Fruit fly (Drosophila melanogaster) ovary, adult (tissue): ENCODE data around the gene GATAe.
A peak's percentile ranks its signal among the peaks of the same experiment; 100 is the strongest.

ENCODE experiments used
- CG17801 ChIP-seq: fragments of 200-800 bp; optimal IDR thresholded peaks from 2 replicates; lab custom pipeline; 2019; ENCODE audit warnings: missing biosample characterization, mild to moderate bottlenecking, missing genetic modification characterization, moderate library complexity; ENCODE audit not compliant: partially characterized antibody

The GATAe gene

DNA sequence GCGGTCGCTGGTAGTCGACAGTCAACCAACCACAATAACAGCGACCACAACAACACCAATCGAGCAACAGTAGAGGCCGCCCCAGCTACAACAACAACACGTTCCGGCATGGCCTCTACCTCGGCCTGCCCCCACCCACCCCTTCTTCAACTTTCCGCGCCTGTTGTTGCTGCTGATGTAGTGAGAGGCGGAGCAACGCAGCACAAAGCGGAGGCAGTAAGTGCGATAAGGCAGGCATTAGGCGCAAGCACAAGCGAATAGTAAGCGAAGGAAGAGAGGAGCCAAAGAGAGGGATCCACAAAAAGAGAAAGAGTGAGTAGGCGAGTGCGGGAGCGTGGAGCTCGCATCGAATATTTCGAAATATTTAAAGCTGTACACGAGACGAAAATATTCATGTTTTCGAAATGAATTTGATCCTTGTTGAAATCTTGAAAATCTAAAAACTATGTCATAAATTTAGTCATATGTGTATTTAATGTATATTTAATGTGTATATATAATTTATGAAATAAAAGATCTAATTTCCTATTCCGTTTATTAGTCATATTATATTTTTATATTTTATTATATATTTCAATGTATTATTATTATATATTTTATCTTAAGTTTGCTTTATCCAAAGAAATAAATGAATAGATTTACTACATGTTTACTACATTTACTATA lies 15.6 kb upstream of the GATAe start:
- TF ChIP-seq CG17801 (GFP tag; lab: Kevin White, UChicago) = peak; percentile 18

DNA sequence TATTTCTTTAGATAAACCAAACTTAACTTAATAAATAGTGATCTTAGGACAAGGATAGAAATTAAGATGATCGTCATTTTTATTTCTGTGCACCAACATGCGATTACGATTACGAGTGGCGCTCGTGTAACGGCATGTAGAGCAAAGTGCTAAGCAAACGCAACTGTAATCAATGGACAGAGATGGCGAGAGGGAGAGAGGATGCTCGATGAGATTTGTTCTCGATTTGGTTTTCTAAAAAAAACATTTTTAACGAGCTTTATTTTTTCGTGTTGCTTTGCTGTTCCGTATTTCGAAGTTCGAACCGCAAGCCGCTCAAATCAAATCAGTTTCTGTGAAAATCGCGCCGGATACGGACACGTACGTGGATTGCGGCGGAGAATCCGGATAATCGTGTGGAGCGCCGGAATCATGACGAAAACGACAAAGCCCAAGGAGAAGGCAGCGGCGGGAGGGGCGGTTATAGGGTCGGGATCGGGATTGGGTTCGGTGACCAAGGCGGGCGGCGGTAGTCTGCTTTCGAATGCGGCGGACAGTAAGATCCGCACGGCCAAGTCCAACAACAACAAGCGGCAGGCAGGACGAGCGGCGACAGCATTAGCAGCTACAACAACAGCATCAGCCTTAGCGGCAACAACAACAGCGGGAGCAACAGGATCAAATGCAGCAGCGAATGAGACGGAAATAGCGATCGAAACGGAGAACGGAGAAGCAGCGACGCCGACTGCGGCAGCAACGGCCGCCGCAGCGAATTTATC lies 14.9 kb upstream of the GATAe start:
- no peak for TF ChIP-seq CG17801 (GFP tag; lab: Kevin White, UChicago)

DNA sequence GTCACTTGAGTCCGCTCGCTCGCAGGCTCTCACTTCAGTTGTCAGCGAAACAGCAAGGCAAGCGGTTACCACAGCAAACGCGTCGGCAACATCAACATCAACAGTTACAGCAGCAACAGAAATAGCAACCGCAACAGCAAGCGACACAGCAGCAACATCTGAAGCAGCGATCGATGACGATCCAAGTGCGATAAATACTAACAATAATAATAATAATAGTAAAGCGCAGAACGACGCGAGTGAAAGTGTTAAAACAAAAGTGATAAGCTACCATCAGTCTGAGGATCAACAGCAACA lies 14.4 kb upstream of the GATAe start:
- TF ChIP-seq CG17801 (GFP tag; lab: Kevin White, UChicago) = no peak

DNA sequence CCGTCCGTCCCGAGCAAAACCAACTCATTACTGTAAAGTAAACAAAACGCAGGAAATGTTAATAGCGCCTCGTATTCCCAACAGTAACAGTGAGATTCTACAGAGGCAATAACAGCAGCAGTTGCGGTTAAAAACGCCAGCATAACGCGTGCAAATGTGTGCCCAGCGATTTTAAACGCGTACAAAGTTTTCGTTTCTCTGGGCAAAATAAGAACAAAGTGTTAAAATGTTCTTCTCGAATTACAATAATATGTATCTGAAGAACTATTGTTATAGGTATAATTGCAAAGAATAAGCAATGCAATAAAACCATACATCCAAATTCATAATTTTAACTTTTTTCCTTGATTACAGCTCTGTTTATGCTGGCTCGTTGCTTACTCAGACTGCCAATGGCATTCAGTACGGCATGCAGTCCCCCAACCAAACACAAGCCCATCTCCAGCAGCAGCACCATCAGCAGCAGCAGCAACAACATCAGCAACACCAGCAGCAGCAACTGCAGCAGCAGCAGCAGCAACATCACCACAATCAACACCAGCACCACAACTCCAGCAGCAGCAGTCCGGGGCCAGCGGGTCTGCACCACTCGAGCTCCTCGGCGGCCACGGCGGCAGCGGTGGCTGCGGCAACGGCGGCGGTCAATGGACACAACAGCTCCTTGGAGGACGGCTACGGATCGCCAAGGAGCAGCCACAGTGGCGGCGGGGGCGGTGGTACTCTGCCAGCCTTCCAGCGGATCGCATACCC lies 9.8 kb upstream of the GATAe start:
- no peak for TF ChIP-seq CG17801 (GFP tag; lab: Kevin White, UChicago)

DNA sequence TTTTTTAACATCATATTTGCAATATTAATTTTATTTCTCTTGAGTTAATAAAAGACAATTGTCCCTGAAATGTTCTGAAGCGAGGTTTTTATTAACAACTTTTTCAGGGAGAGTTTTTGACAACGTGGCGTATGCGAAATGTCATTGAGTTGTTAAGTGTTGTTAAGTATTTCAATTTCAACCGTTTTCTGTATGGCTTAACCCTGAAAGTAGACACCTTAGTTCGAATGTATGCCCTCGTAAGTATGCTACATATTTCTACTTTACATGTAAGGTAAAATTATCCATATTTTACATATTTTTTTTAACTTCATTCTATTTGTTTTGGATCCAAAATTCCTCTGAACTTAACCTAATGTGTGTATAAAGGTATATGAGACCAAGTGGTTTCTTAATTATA lies 4.9 kb upstream of the GATAe start:
- peak; percentile 59 for TF ChIP-seq CG17801 (GFP tag; lab: Kevin White, UChicago)

DNA sequence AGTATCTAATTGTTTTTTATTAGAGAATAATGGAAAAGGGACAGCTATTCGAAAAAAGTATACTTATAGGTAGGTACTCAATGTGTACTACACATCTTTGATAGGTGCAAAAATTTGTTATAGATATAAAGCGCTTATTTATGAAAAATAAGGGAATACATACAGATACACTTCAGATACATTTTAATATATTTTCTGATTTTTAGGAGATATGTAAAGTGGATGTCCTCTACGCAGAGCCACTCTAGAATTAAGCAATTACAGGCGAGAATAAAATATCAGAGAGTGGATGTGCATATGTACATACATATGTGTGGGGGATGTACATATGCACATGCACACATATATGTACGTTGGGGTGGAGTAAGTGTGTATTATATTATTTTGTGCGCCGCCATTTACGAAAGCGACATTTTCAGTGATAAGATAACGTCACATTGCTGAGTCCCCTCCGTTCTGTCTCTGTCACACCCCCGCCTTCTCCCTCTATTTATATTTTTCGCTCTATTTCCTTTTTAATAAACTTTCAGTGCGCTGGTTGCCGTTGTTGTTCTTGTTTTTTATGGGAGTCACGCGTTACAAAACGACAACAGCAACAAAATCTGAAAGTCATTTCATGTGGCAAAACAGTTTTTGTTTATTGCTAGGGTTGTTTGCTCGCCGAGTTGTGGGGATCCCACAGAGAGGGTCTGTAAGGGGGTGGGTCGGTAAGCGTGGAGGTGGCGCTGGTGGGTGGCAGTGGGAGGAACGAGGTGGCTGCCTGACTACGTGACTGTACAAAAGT lies 4.0 kb upstream of the GATAe start:
- peak; percentile 8 for TF ChIP-seq CG17801 (GFP tag; lab: Kevin White, UChicago)

DNA sequence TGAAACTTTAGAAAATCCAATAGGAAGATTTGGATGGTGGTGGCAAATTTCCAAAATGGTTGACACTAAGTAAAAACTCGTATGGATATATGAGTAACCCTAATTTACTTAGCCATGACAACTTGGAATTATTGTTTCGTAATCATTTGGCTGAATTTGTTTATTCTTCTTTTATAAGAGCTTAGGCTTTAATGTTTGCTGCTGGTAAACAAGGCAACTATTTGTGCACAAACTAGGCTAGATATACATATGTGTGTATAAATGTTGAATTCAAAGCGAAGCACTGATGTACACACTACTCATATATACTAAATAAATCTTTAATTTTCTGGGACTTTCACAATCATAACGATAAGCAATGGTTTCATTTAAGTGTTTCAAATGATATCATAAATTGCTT lies 3.0 kb upstream of the GATAe start:
- TF ChIP-seq CG17801 (GFP tag; lab: Kevin White, UChicago) = peak; percentile 18

DNA sequence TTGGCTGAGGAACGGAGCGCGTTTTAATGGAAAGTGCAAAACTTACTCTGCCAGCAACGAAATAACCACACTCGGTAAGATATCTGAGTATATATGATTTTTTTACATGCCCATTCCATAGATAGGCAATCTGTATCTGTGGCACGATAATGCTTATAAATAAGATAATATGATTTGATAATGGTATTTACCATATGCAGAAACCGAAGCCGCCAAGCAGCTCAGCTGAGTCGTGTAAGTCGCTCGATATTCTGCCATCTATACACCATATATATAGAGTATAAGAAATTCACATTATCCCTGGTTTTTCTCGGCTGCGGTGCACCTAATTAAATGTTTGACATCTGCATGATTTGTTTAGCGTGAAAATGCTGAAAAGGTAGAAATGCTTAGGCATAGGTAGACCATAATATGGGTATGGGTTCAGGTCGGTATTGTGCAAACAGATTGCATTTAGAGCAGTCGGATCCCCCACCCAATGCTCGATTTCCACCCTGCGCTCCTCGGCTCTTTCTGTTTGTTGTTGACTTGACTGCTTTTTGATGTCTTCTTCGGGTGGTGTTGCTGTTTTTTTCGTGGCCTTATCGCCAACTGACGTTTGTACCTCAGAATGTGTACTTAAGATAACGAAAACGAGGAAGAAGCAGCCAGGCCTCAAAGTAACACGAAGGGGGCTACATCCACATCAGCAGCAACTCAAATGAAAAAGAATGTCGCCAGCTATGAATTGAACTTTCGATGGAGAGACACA lies 1.9 kb upstream of the GATAe start:
- no peak for TF ChIP-seq CG17801 (GFP tag; lab: Kevin White, UChicago)

DNA sequence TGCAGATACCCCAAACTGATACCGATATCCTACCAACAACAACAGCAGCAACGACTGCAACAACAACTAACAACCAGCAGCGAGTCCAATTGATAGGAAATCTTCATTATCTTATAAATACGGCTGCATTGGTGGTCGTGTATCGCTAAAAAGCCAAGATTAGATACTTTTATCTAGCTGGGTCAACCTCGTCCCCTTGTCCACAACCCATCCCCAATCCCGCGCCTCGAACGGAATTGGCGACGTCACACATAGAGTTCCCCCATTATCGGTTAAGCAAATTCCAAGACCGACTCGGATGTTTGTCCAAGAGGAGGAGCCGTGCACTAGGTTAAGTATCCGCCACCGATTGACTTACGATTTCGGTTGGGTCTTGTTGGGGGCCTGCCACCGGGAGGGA lies 605 bp upstream of the GATAe start:
- TF ChIP-seq CG17801 (GFP tag; lab: Kevin White, UChicago) = no peak

DNA sequence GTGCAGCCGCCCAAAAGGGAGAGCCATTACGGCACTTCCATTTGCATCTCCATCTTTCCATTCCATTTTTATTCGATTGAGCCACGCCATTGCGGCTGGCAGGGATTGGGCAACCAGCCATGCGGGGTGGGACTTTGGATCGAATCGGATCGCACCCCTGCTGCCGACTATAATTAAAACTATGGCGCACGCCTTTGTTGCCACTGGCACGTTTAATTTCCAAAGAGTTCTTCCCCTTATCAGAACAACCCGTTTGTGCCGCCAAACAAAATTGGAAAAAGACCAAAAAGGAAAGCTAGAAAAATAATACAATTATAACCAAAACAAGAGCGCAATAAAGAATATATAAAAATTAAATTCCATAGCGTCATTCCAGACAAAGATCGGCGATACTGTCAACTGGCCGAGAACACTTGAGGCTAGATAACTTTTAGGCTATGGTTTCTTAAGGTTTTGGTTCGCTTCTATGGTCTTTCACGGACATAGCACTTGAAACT lies 1.2 kb downstream of the GATAe start:
- TF ChIP-seq CG17801 (GFP tag; lab: Kevin White, UChicago) = no peak

DNA sequence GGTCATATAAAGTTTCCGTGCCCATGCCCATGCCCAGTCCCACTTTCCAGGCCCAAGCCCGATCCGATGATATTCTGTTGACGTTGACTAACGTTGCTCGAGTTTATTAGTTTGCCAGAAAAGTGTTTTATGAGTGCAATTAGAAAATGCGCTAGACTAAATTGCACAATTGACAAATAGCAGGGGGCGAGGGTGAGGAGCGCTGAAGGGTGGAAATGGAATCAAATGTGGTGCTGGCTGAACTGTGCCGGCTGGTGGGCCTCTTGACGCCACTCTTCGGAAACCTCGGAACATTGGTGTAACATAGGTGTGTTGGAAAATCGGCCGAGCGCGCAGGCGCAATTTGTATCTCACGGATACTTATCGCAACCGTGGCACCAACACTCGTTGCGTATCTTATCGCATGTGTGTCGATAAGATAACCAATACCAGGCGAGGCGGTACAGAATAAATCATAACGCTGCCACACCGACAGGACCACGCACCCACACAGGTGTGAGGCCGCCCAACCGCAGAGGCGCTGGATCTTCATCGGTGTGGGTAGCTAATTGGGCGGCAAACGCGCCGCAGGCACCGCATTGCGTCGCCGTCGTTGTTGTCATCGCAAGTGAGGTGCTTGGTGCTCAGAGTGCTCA lies 2.9 kb downstream of the GATAe start:
- TF ChIP-seq CG17801 (GFP tag; lab: Kevin White, UChicago) = peak; percentile 34

DNA sequence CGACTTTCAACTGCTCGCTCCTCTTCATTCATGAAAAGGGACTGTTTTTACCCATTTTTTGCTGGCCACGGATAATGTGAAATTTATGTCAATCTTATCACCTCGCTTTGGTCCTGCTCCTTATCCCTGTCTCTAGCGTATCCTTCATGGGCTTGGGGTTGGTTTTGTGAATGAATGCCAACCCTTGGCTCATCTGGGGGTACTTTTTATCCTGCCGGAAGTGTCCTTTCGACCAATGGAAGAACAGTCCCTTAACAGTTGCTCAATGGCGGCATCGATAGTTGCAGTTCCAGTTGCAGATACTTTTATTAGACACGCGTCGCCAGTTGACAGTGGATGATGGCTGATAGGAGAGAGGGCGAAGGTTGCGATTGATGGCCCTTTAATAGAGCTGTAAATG lies 4.7 kb downstream of the GATAe start:
- no peak for TF ChIP-seq CG17801 (GFP tag; lab: Kevin White, UChicago)

DNA sequence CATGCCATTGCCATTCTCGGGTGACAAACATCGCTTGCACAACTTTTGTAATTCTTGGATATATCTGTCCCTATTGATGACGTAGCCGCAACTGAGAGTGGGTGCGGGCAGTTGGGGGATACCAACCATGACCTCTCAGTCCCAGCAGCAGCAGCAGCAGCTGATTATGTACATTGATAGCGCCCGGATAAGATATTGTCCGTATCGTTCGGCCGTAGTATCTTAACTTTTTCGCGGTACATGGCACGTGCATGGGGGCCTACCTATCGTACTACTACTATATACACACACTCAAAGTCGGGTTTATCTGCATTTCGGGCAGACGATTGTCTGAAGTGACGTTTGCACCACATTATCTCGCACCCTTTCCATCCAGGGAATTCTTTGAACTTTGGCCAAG lies 5.7 kb downstream of the GATAe start:
- TF ChIP-seq CG17801 (GFP tag; lab: Kevin White, UChicago) = no peak

DNA sequence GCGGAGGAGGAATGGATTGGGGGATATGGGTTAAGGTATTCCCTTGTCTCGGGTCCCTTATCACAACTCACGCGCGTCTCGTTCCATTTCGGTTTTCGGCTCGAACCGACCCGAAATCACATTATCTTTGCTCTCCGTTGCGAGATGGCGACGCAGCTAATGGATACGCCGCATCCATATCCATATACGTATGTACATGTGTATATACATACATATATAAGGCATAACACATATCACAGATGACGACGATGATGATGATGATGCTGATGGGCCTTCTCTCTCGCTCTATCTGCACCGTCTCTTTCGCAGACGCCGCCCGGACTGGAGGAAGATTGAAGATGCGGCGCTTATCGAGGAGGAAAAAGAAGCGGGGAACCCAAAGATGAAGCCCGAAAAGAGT lies 13.1 kb downstream of the GATAe start:
- TF ChIP-seq CG17801 (GFP tag; lab: Kevin White, UChicago) = no peak
